Worm (Caenorhabditis elegans) whole organism, L4 larva: ENCODE results near the gene C32D5.11.

Source experiments
- F10B5.3 ChIP-seq: sonication (generic microtip); optimal IDR thresholded peaks from 2 replicates; lab custom pipeline; 2016; ENCODE audit warnings: mild to moderate bottlenecking, missing genetic modification characterization, missing compliant biosample characterization
- F37D6.2 ChIP-seq: sonication (generic microtip); optimal IDR thresholded peaks from 2 replicates; lab custom pipeline; 2016; ENCODE audit warnings: mild to moderate bottlenecking, missing genetic modification characterization, missing compliant biosample characterization
- F44E2.7 ChIP-seq: fragments of 200-800 bp; sonication (Bioruptor generic); IDR thresholded peaks from 2 replicates; pipeline ENCODE4 v2.1.2; 2022; ENCODE audit warnings: missing genetic modification characterization, missing compliant biosample characterization
- F49E8.2 ChIP-seq: sonication (generic microtip); optimal IDR thresholded peaks from 2 replicates; lab custom pipeline; 2016; ENCODE audit warnings: missing compliant biosample characterization, mild to moderate bottlenecking, missing genetic modification characterization, borderline replicate concordance
- R02D3.7 ChIP-seq: fragments of 150-350 bp; sonication (generic microtip); optimal IDR thresholded peaks from 3 replicates; lab custom pipeline; 2014; ENCODE audit warnings: missing biosample characterization, missing genetic modification characterization
- Y5F2A.4 ChIP-seq: fragments of 200-800 bp; sonication (Bioruptor generic); optimal IDR thresholded peaks from 2 replicates; lab custom pipeline; 2018; ENCODE audit warnings: mild to moderate bottlenecking, missing genetic modification characterization, missing compliant biosample characterization
- ZK337.2 ChIP-seq: fragments of 200-800 bp; sonication (Bioruptor generic); IDR thresholded peaks from 2 replicates; pipeline ENCODE4 v1.3.6; 2022; ENCODE audit warnings: missing genetic modification reagents, missing genetic modification characterization, missing compliant biosample characterization
- ZK546.5 ChIP-seq, 2 experiments: sonication (generic microtip); optimal IDR thresholded peaks; 2 replicates each; lab custom pipeline; 2017; ENCODE audit warnings: missing biosample characterization in 2 of 2, missing genetic modification characterization in 2 of 2
- arid-1 ChIP-seq: fragments of 200-800 bp; sonication (Bioruptor generic); conservative IDR thresholded peaks from 2 replicates; pipeline ENCODE4 v1.3.6; 2022; ENCODE audit warnings: missing genetic modification reagents, missing genetic modification characterization, missing compliant biosample characterization
- ceh-32 ChIP-seq: sonication (generic microtip); optimal IDR thresholded peaks from 2 replicates; lab custom pipeline; 2016; ENCODE audit warnings: mild to moderate bottlenecking, missing genetic modification characterization, missing compliant biosample characterization; ENCODE audit not compliant: poor library complexity
- ceh-44 ChIP-seq: fragments of 200-800 bp; sonication (Bioruptor generic); IDR thresholded peaks from 2 replicates; pipeline ENCODE4 v1.3.6; 2022; ENCODE audit warnings: missing genetic modification reagents, missing genetic modification characterization, missing compliant biosample characterization
- ces-1 ChIP-seq: fragments of 150-350 bp; sonication (generic microtip); optimal IDR thresholded peaks from 4 replicates; lab custom pipeline; 2014; ENCODE audit warnings: missing biosample characterization, missing genetic modification reagents, missing genetic modification characterization
- cey-2 ChIP-seq: sonication (generic microtip); optimal IDR thresholded peaks from 3 replicates; lab custom pipeline; 2017; ENCODE audit warnings: missing genetic modification characterization, mild to moderate bottlenecking, missing compliant biosample characterization, antibody characterized with exemption, borderline replicate concordance; ENCODE audit not compliant: insufficient read depth
- daf-12 ChIP-seq: fragments of 150-350 bp; optimal IDR thresholded peaks from 2 replicates; lab custom pipeline; 2014; ENCODE audit warnings: missing biosample characterization, missing genetic modification reagents, missing genetic modification characterization
- daf-16 ChIP-seq, 3 experiments: sonication (generic microtip); optimal IDR thresholded peaks; 2 replicates each; lab custom pipeline; 2016 to 2017; ENCODE audit warnings: missing genetic modification characterization in 3 of 3, missing genetic modification reagents in 3 of 3, mild to moderate bottlenecking in 2 of 3, missing compliant biosample characterization in 2 of 3, missing biosample characterization in 1 of 3, moderate library complexity in 1 of 3
- daf-19 ChIP-seq: fragments of 200-800 bp; sonication (Bioruptor generic); conservative IDR thresholded peaks from 2 replicates; pipeline ENCODE4 v1.3.6; 2022; ENCODE audit warnings: missing genetic modification characterization, missing compliant biosample characterization
- dmd-8 ChIP-seq: fragments of 200-800 bp; sonication (Bioruptor generic); IDR thresholded peaks from 2 replicates; pipeline ENCODE4 v1.3.6; 2022; ENCODE audit warnings: missing genetic modification characterization, missing compliant biosample characterization
- dmd-9 ChIP-seq: fragments of 200-800 bp; sonication (Bioruptor generic); IDR thresholded peaks from 2 replicates; pipeline ENCODE4 v1.3.6; 2022; ENCODE audit warnings: missing genetic modification reagents, missing genetic modification characterization, missing compliant biosample characterization
- dpl-1 ChIP-seq: fragments of 150-350 bp; optimal IDR thresholded peaks from 2 replicates; lab custom pipeline; 2014; ENCODE audit warnings: missing biosample characterization, missing genetic modification reagents, missing genetic modification characterization
- fkh-10 ChIP-seq: fragments of 150-350 bp; optimal IDR thresholded peaks from 2 replicates; lab custom pipeline; 2014; ENCODE audit warnings: missing biosample characterization, missing genetic modification reagents, missing genetic modification characterization
- fos-1 ChIP-seq: fragments of 150-350 bp; optimal IDR thresholded peaks from 2 replicates; lab custom pipeline; 2014; ENCODE audit warnings: missing biosample characterization, missing genetic modification characterization
- hif-1 ChIP-seq, 2 experiments: sonication (generic microtip); optimal IDR thresholded peaks; 2 replicates each; lab custom pipeline; 2016 to 2017; ENCODE audit warnings: missing compliant biosample characterization in 2 of 2, missing genetic modification characterization in 2 of 2, missing genetic modification reagents in 2 of 2, missing genotype in 2 of 2, mild to moderate bottlenecking in 1 of 2
- hmg-1.1 ChIP-seq: fragments of 200-800 bp; sonication (Bioruptor generic); IDR thresholded peaks from 2 replicates; pipeline ENCODE4 v1.3.6; 2022; ENCODE audit warnings: missing genetic modification reagents, missing genetic modification characterization, missing compliant biosample characterization
- lim-7 ChIP-seq: fragments of 200-800 bp; sonication (Bioruptor generic); IDR thresholded peaks from 2 replicates; pipeline ENCODE4 v1.3.6; 2022; ENCODE audit warnings: missing genetic modification characterization, missing compliant biosample characterization
- lin-38 ChIP-seq: fragments of 200-800 bp; sonication (Bioruptor generic); IDR thresholded peaks from 2 replicates; pipeline ENCODE4 v1.3.6; 2022; ENCODE audit warnings: missing genetic modification reagents, missing genetic modification characterization, missing compliant biosample characterization
- lir-3 ChIP-seq: sonication (generic microtip); optimal IDR thresholded peaks from 2 replicates; lab custom pipeline; 2016; ENCODE audit warnings: mild to moderate bottlenecking, missing genetic modification characterization, missing compliant biosample characterization
- madf-5 ChIP-seq, 2 experiments: fragments of 200-800 bp; sonication (Bioruptor generic); IDR thresholded peaks; 2 replicates each; pipeline ENCODE4 v1.3.6; 2022; ENCODE audit warnings: missing compliant biosample characterization in 2 of 2, missing genetic modification characterization in 2 of 2
- mdl-1 ChIP-seq, 2 experiments: fragments of 150-350 bp in 1 of 2; sonication (generic microtip) in 1 of 2; optimal IDR thresholded peaks; 2 replicates each; lab custom pipeline; 2014 to 2017; ENCODE audit warnings: missing biosample characterization in 2 of 2, missing genetic modification characterization in 2 of 2
- mdt-29 ChIP-seq: fragments of 200-800 bp; sonication (Bioruptor generic); IDR thresholded peaks from 2 replicates; pipeline ENCODE4 v1.3.6; 2022; ENCODE audit warnings: missing genetic modification reagents, missing genetic modification characterization, missing compliant biosample characterization
- mxl-3 ChIP-seq: fragments of 200-800 bp; sonication (Bioruptor generic); optimal IDR thresholded peaks from 2 replicates; lab custom pipeline; 2018; ENCODE audit warnings: mild to moderate bottlenecking, missing genetic modification characterization, missing compliant biosample characterization
- nhr-111 ChIP-seq: fragments of 200-800 bp; sonication (Bioruptor generic); optimal IDR thresholded peaks from 2 replicates; lab custom pipeline; 2018; ENCODE audit warnings: mild to moderate bottlenecking, missing genetic modification characterization, missing compliant biosample characterization
- nhr-6 ChIP-seq: fragments of 150-350 bp; optimal IDR thresholded peaks from 2 replicates; lab custom pipeline; 2014; ENCODE audit warnings: missing biosample characterization, missing genetic modification characterization
- pha-4 ChIP-seq, 2 experiments: fragments of 150-350 bp in 1 of 2; fragments of 200-800 bp in 1 of 2; sonication (Bioruptor generic) in 1 of 2; IDR thresholded peaks in 1 of 2; optimal IDR thresholded peaks in 1 of 2; 2 replicates each; pipeline versions ENCODE4 v1.3.6 to Lab custom; 2014 to 2022; ENCODE audit warnings: missing genetic modification characterization in 2 of 2, missing genetic modification reagents in 2 of 2, missing biosample characterization in 1 of 2, missing compliant biosample characterization in 1 of 2
- sdz-12 ChIP-seq: fragments of 200-800 bp; sonication (Bioruptor generic); optimal IDR thresholded peaks from 2 replicates; lab custom pipeline; 2018; ENCODE audit warnings: mild to moderate bottlenecking, missing genetic modification characterization, missing compliant biosample characterization
- set-16 ChIP-seq: fragments of 200-800 bp; sonication (Bioruptor generic); IDR thresholded peaks from 2 replicates; pipeline ENCODE4 v1.3.6; 2022; ENCODE audit warnings: missing genetic modification reagents, missing genetic modification characterization, missing compliant biosample characterization
- snpc-1.2 ChIP-seq: fragments of 200-800 bp; sonication (Bioruptor generic); IDR thresholded peaks from 2 replicates; pipeline ENCODE4 v1.3.6; 2022; ENCODE audit warnings: missing genetic modification reagents, missing genetic modification characterization, missing compliant biosample characterization
- spr-1 ChIP-seq: sonication (generic microtip); optimal IDR thresholded peaks from 2 replicates; lab custom pipeline; 2016; ENCODE audit warnings: mild to moderate bottlenecking, missing genetic modification characterization, missing compliant biosample characterization
- tag-97 ChIP-seq: fragments of 200-800 bp; sonication (Bioruptor generic); IDR thresholded peaks from 2 replicates; pipeline ENCODE4 v1.3.6; 2022; ENCODE audit warnings: missing genetic modification characterization, missing compliant biosample characterization
- tra-1 ChIP-seq: fragments of 200-800 bp; sonication (Bioruptor generic); IDR thresholded peaks from 2 replicates; pipeline ENCODE4 v1.3.6; 2022; ENCODE audit warnings: missing genetic modification reagents, missing genetic modification characterization, missing compliant biosample characterization
- unc-39 ChIP-seq: sonication (generic microtip); optimal IDR thresholded peaks from 2 replicates; lab custom pipeline; 2017; ENCODE audit warnings: missing biosample characterization, missing genetic modification characterization
- unc-62 ChIP-seq, 3 experiments: fragments of 150-350 bp in 1 of 3; sonication (generic microtip); optimal IDR thresholded peaks in 2 of 3; peaks in 1 of 3; 1 replicate in 1 of 3; 2 replicates in 2 of 3; lab custom pipeline; 2014 to 2017; ENCODE audit warnings: missing biosample characterization in 3 of 3, missing genetic modification characterization in 3 of 3, missing genetic modification reagents in 3 of 3, missing genotype in 1 of 3
- zip-11 ChIP-seq: fragments of 200-800 bp; sonication (Bioruptor generic); IDR thresholded peaks from 2 replicates; pipeline ENCODE4 v1.3.6; 2022; ENCODE audit warnings: missing genetic modification characterization, missing compliant biosample characterization

Gene C32D5.11

DNA sequence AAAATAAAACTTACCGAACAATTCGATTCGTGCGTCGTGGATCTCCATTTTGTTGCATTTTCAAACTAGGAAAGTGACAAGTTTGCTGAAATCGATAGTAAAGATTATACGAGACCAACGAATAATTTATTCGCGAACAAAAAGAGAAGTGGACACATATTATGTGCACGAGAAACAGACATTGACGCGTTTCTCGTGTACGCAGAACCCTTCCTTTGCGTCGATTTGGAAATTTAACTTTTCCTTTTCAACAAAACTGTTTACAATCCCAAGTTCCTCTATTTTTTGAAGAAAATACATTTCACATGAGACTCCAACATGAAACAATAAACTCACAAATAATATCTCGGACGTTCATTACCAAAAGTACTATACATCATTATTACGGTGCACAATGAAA lies 5.6 kb upstream of the C32D5.11 start, which contains the start of gene K10B2.4 (continued):
- TF ChIP-seq mdl-1 (tag; optimal IDR thresholded peaks at IDR 0.05; lab: Kevin White, UChicago) (peak in 1 of 2 experiments; percentile 30), pha-4 (GFP tag; IDR thresholded peaks at IDR 0.05; lab: Robert Waterston, UW) (no peak), pha-4 (tag; optimal IDR thresholded peaks at IDR 0.05; lab: Kevin White, UChicago) (peak; percentile 39), mxl-3 (GFP tag; lab: Kevin White, UChicago) (peak; percentile 30)

- TF ChIP-seq lir-3 (tag; lab: Kevin White, UChicago), result no peak
- no peak for TF ChIP-seq fos-1 (tag; lab: Kevin White, UChicago)
- TF ChIP-seq unc-62 (GFP tag; optimal IDR thresholded peaks at IDR 0.05 in 1 of 2; lab: Kevin White, UChicago), result peak in 1 of 2 experiments; percentile 40
- TF ChIP-seq unc-62 (tag; optimal IDR thresholded peaks at IDR 0.05; lab: Kevin White, UChicago), result no peak
- TF ChIP-seq unc-39 (tag; lab: Kevin White, UChicago), result no peak
- no peak for TF ChIP-seq lim-7 (GFP tag; lab: Robert Waterston, UW)
- TF ChIP-seq nhr-111 (GFP tag; lab: Kevin White, UChicago), result no peak
- TF ChIP-seq, all 104 proteins: peak for 1
Measured at ce11 chrII:6358905-6359304, 3.7 kb upstream of the C32D5.11 start, which contains the start of gene C32D5.12. TSS of gene C32D5.12 (minus strand) at chrII:6359005.

- no peak for TF ChIP-seq unc-62 (GFP tag; optimal IDR thresholded peaks at IDR 0.05 in 1 of 2; lab: Kevin White, UChicago)
- no peak for TF ChIP-seq unc-62 (tag; optimal IDR thresholded peaks at IDR 0.05; lab: Kevin White, UChicago)
- TF ChIP-seq daf-19 (GFP tag; lab: Robert Waterston, UW), result 0 out of 2 replicates have a peak, but pooled peaks have one; percentile 62
- no peak for TF ChIP-seq ces-1 (GFP tag; lab: Kevin White, UChicago)
- TF ChIP-seq zip-11 (GFP tag; lab: Robert Waterston, UW), result no peak
- TF ChIP-seq arid-1 (GFP tag; lab: Robert Waterston, UW), result peak; percentile 86
- TF ChIP-seq F49E8.2 (tag; lab: Kevin White, UChicago), result peak; percentile 14
- no peak for TF ChIP-seq dpl-1 (GFP tag; lab: Kevin White, UChicago)
- no peak for TF ChIP-seq daf-12 (tag; lab: Kevin White, UChicago)
- no peak for TF ChIP-seq F10B5.3
- TF ChIP-seq ceh-32 (tag; lab: Kevin White, UChicago), result no peak
- no peak for TF ChIP-seq hif-1 (tag; optimal IDR thresholded peaks at IDR 0.05; lab: Kevin White, UChicago)
- TF ChIP-seq lim-7 (GFP tag; lab: Robert Waterston, UW), result peak; percentile 77
- TF ChIP-seq dmd-9 (GFP tag; lab: Robert Waterston, UW), result no peak
- no peak for TF ChIP-seq tag-97
- peak; percentile 60 for TF ChIP-seq lin-38 (GFP tag; lab: Robert Waterston, UW)
- peak; percentile 73; the same call in 1 of the 2 replicates for TF ChIP-seq pha-4 (GFP tag; IDR thresholded peaks at IDR 0.05; lab: Robert Waterston, UW)
- TF ChIP-seq pha-4 (tag; optimal IDR thresholded peaks at IDR 0.05; lab: Kevin White, UChicago), result no peak
- no peak for TF ChIP-seq mxl-3 (GFP tag; lab: Kevin White, UChicago)
- no peak for TF ChIP-seq ZK546.5 (tag; optimal IDR thresholded peaks at IDR 0.05; lab: Kevin White, UChicago)
- TF ChIP-seq dmd-8 (GFP tag; lab: Robert Waterston, UW), result peak; percentile 57; the same call in 1 of the 2 replicates
- no peak for TF ChIP-seq tra-1 (GFP tag; lab: Robert Waterston, UW)
- no peak for TF ChIP-seq hmg-1.1 (GFP tag; lab: Robert Waterston, UW)
- peak; percentile 51; the same call in 1 of the 2 replicates for TF ChIP-seq F44E2.7 (GFP tag; lab: Robert Waterston, UW)
- TF ChIP-seq R02D3.7 (tag; lab: Kevin White, UChicago), result no peak
- TF ChIP-seq Y5F2A.4 (GFP tag; lab: Kevin White, UChicago), result peak; percentile 38
- TF ChIP-seq spr-1 (tag; lab: Kevin White, UChicago), result no peak
- no peak for TF ChIP-seq fkh-10 (GFP tag; lab: Kevin White, UChicago)
- TF ChIP-seq mdl-1 (tag; optimal IDR thresholded peaks at IDR 0.05; lab: Kevin White, UChicago), result no peak
- TF ChIP-seq set-16 (GFP tag; lab: Robert Waterston, UW), result no peak
- TF ChIP-seq daf-16 (GFP tag; optimal IDR thresholded peaks at IDR 0.05; lab: Kevin White, UChicago), result no peak
- TF ChIP-seq daf-16 (tag; optimal IDR thresholded peaks at IDR 0.05; lab: Kevin White, UChicago), result no peak
- 0 out of 2 replicates have a peak, but pooled peaks have one; percentile 20 for TF ChIP-seq snpc-1.2
- no peak for TF ChIP-seq F37D6.2 (tag; lab: Kevin White, UChicago)
- TF ChIP-seq mdt-29, result no peak
- no peak for TF ChIP-seq ZK337.2 (GFP tag; lab: Robert Waterston, UW)
- TF ChIP-seq cey-2, result no peak
- no peak for TF ChIP-seq nhr-6 (tag; lab: Kevin White, UChicago)
- peak in 1 of 2 experiments; percentile 78; a peak in 2 of 4 replicates for TF ChIP-seq madf-5 (GFP tag; IDR thresholded peaks at IDR 0.05; lab: Robert Waterston, UW)
- no peak for TF ChIP-seq sdz-12
- TF ChIP-seq ceh-44, result no peak
Measured at ce11 chrII:6358232-6358631, 3.0 kb upstream of the C32D5.11 start.
